Worm (Caenorhabditis elegans) whole organism, L1 larva: ENCODE data around the gene T26E4.3.
"Not testable (repeated sequence)": the region's sequence is repeated elsewhere in the genome, so short reads cannot be mapped to it uniquely, and the experiment has no call there.

Experiments used
- C04F5.9 ChIP-seq: sonication (generic microtip); optimal IDR thresholded peaks from 2 replicates; lab custom pipeline; 2016; ENCODE audit warnings: missing genetic modification characterization, missing compliant biosample characterization
- ceh-82 ChIP-seq, 3 experiments: fragments of 150-350 bp in 1 of 3; sonication (generic microtip) in 2 of 3; optimal IDR thresholded peaks; 2 replicates each; lab custom pipeline; 2014 to 2017; ENCODE audit warnings: missing biosample characterization in 3 of 3, missing genetic modification characterization in 3 of 3
- nhr-28 ChIP-seq: fragments of 150-350 bp; optimal IDR thresholded peaks from 2 replicates; lab custom pipeline; 2014; ENCODE audit warnings: missing biosample characterization, missing genetic modification characterization
- sup-37 ChIP-seq: fragments of 200-800 bp; sonication (Bioruptor generic); optimal IDR thresholded peaks from 2 replicates; lab custom pipeline; 2018; ENCODE audit warnings: mild to moderate bottlenecking, missing genetic modification characterization, missing compliant biosample characterization

DNA sequence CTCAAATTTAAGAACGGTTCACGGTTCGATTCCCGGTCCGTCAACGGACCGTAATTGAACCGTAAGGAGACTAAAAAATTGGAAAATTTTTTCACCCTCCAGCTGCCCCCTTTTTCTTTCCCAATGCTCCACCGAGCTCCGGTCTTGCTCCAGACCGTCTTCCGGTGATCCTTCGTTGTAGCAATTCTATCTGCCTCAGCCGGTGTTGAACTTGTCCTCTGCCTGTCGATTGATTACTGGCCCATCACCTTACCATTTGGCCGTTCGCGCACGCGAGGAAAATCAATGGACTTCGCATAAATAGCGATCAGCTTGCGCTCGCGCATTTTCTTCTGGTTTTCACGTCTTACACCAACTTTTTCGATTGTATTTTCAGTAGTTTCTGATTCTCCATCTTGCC lies 15.2 kb upstream of the T26E4.3 start:
- TF ChIP-seq ceh-82 (tag; optimal IDR thresholded peaks at IDR 0.05; lab: Kevin White, UChicago); C04F5.9 (tag; lab: Kevin White, UChicago); nhr-28 (tag; lab: Kevin White, UChicago); sup-37 (GFP tag; lab: Kevin White, UChicago): not testable (repeated sequence)
